Fruit fly (Drosophila melanogaster) whole organism, embryonic: ENCODE data around the gene zen.

Experiments
- Aef1 ChIP-seq: fragments of 200-800 bp; sonication (Bioruptor generic); IDR thresholded peaks from 3 replicates; pipeline ENCODE4 v1.3.6; 2022; ENCODE audit warnings: missing biosample characterization, missing genetic modification characterization
- Awh ChIP-seq: fragments of 200-800 bp; sonication (Bioruptor generic); IDR thresholded peaks from 2 replicates; pipeline ENCODE4, ENCODE4 v1.3.6; 2022; ENCODE audit warnings: missing biosample characterization, missing genetic modification characterization
- Blimp-1 ChIP-seq: fragments of 200-800 bp; sonication (Bioruptor generic); optimal IDR thresholded peaks from 3 replicates; lab custom pipeline; 2018; ENCODE audit warnings: missing biosample characterization, missing genetic modification characterization, mild to moderate bottlenecking, moderate library complexity, missing genetic modification reagents
- CG10267 ChIP-seq: fragments of 200-800 bp; sonication (Bioruptor generic); optimal IDR thresholded peaks from 2 replicates; lab custom pipeline; 2018; ENCODE audit warnings: missing biosample characterization, mild to moderate bottlenecking, missing genetic modification characterization, moderate library complexity
- CG11093 ChIP-seq: fragments of 200-800 bp; sonication (Bioruptor generic); IDR thresholded peaks from 3 replicates; pipeline ENCODE4 v1.3.6; 2022; ENCODE audit warnings: missing biosample characterization, missing genetic modification characterization
- CG11695 ChIP-seq: fragments of 200-800 bp; sonication (Bioruptor generic); IDR thresholded peaks from 3 replicates; pipeline ENCODE4 v1.3.6; 2022; ENCODE audit warnings: missing biosample characterization, missing genetic modification characterization
- CG12769 ChIP-seq: fragments of 200-800 bp; sonication (Bioruptor generic); optimal IDR thresholded peaks from 2 replicates; lab custom pipeline; 2019; ENCODE audit warnings: missing biosample characterization, mild to moderate bottlenecking, missing genetic modification characterization, moderate library complexity
- CG16863 ChIP-seq: fragments of 200-800 bp; sonication (Bioruptor generic); optimal IDR thresholded peaks from 3 replicates; lab custom pipeline; 2016; ENCODE audit warnings: missing biosample characterization, missing genetic modification characterization
- CG17359 ChIP-seq: fragments of 200-800 bp; sonication (Bioruptor generic); optimal IDR thresholded peaks from 3 replicates; lab custom pipeline; 2018; ENCODE audit warnings: missing biosample characterization, mild to moderate bottlenecking, missing genetic modification characterization, moderate library complexity
- CG2116 ChIP-seq: fragments of 200-800 bp; sonication (Bioruptor generic); optimal IDR thresholded peaks from 3 replicates; lab custom pipeline; 2018; ENCODE audit warnings: missing biosample characterization, mild to moderate bottlenecking, missing genetic modification characterization
- CG3163 ChIP-seq: fragments of 200-800 bp; sonication (Bioruptor generic); optimal IDR thresholded peaks from 3 replicates; lab custom pipeline; 2016; ENCODE audit warnings: missing biosample characterization, missing genetic modification characterization
- CG34422 ChIP-seq: fragments of 200-800 bp; sonication (Bioruptor generic); IDR thresholded peaks from 3 replicates; pipeline ENCODE4 v1.3.6; 2022; ENCODE audit warnings: missing biosample characterization, missing genetic modification characterization
- CG3847 ChIP-seq: fragments of 200-800 bp; sonication (Bioruptor generic); IDR thresholded peaks from 2 replicates; pipeline ENCODE4 v1.3.6; 2022; ENCODE audit warnings: missing biosample characterization, missing genetic modification characterization
- CG43689 ChIP-seq: fragments of 200-800 bp; sonication (Bioruptor generic); IDR thresholded peaks from 2 replicates; pipeline ENCODE4 v1.3.6; 2022; ENCODE audit warnings: missing biosample characterization, missing genetic modification characterization
- CG7357 ChIP-seq: fragments of 200-800 bp; sonication (Bioruptor generic); IDR thresholded peaks from 3 replicates; pipeline ENCODE4 v1.3.6; 2022; ENCODE audit warnings: missing biosample characterization, missing genetic modification characterization
- CG7963 ChIP-seq: fragments of 200-800 bp; sonication (Bioruptor generic); IDR thresholded peaks from 3 replicates; pipeline ENCODE4 v1.3.6; 2022; ENCODE audit warnings: missing biosample characterization, missing genetic modification characterization; ENCODE audit not compliant: partially characterized antibody
- CG8765 ChIP-seq: fragments of 200-800 bp; sonication (Bioruptor generic); IDR thresholded peaks from 2 replicates; pipeline ENCODE4 v1.3.6; 2022; ENCODE audit warnings: missing biosample characterization, missing genetic modification characterization
- CTCF ChIP-seq: fragments of 200-800 bp; sonication (Bioruptor generic); optimal IDR thresholded peaks from 2 replicates; lab custom pipeline; 2017; ENCODE audit warnings: missing biosample characterization, mild to moderate bottlenecking, missing genetic modification characterization, moderate library complexity
- Deaf1 ChIP-seq: fragments of 200-800 bp; optimal IDR thresholded peaks from 3 replicates; lab custom pipeline; 2019; ENCODE audit warnings: missing biosample characterization, mild to moderate bottlenecking, missing genetic modification characterization, moderate library complexity
- Drgx ChIP-seq: fragments of 200-800 bp; sonication (Bioruptor generic); IDR thresholded peaks from 2 replicates; pipeline ENCODE4 v1.3.6; 2022; ENCODE audit warnings: missing biosample characterization, missing genetic modification characterization
- Eip74EF ChIP-seq, 2 experiments: fragments of 200-800 bp in 1 of 2; fragments of >200 bp in 1 of 2; sonication (Bioruptor generic) in 1 of 2; optimal IDR thresholded peaks; 2 replicates each; lab custom pipeline; 2017 to 2019; ENCODE audit warnings: missing biosample characterization in 2 of 2, missing genetic modification characterization in 2 of 2, mild to moderate bottlenecking in 1 of 2, moderate library complexity in 1 of 2
- Elba2 ChIP-seq: fragments of 200-800 bp; sonication (Bioruptor generic); optimal IDR thresholded peaks from 3 replicates; lab custom pipeline; 2016; ENCODE audit warnings: missing biosample characterization, missing genetic modification characterization
- Fer1 ChIP-seq: fragments of 200-800 bp; sonication (Bioruptor generic); optimal IDR thresholded peaks from 2 replicates; lab custom pipeline; 2017; ENCODE audit warnings: missing biosample characterization, mild to moderate bottlenecking, missing genetic modification characterization
- Gug ChIP-seq: fragments of 200-800 bp; sonication (Bioruptor generic); IDR thresholded peaks from 4 replicates; pipeline ENCODE4 v1.3.6; 2022; ENCODE audit warnings: missing biosample characterization, missing genetic modification characterization
- HHEX ChIP-seq: fragments of 200-800 bp; sonication (Bioruptor generic); optimal IDR thresholded peaks from 3 replicates; lab custom pipeline; 2017; ENCODE audit warnings: missing biosample characterization, mild to moderate bottlenecking, missing genetic modification characterization, missing genetic modification reagents
- HLH3B ChIP-seq: fragments of 200-800 bp; sonication (Bioruptor generic); IDR thresholded peaks from 2 replicates; pipeline ENCODE4 v1.3.6; 2022; ENCODE audit warnings: missing biosample characterization, missing genetic modification characterization
- Hmr ChIP-seq: fragments of 200-800 bp; sonication (Bioruptor generic); optimal IDR thresholded peaks from 3 replicates; lab custom pipeline; 2017; ENCODE audit warnings: mild to moderate bottlenecking, missing biosample characterization, missing genetic modification reagents, missing genetic modification characterization
- Hr78 ChIP-seq, 2 experiments: fragments of 200-800 bp in 1 of 2; fragments of >200 bp in 1 of 2; sonication (Bioruptor generic) in 1 of 2; optimal IDR thresholded peaks; 2 replicates each; lab custom pipeline; 2017 to 2019; ENCODE audit warnings: missing biosample characterization in 2 of 2, missing genetic modification characterization in 2 of 2, mild to moderate bottlenecking in 1 of 2, moderate library complexity in 1 of 2
- NfI ChIP-seq: fragments of 200-800 bp; sonication (Bioruptor generic); optimal IDR thresholded peaks from 3 replicates; lab custom pipeline; 2018; ENCODE audit warnings: missing biosample characterization, mild to moderate bottlenecking, missing genetic modification characterization, moderate library complexity
- Pdp1 ChIP-seq, 2 experiments: fragments of 200-800 bp; sonication (Bioruptor generic); optimal IDR thresholded peaks; 3 replicates each; lab custom pipeline; 2016; ENCODE audit warnings: missing biosample characterization in 2 of 2, missing genetic modification characterization in 2 of 2, mild to moderate bottlenecking in 1 of 2, moderate library complexity in 1 of 2
- Sox100B ChIP-seq: fragments of 200-800 bp; sonication (Bioruptor generic); optimal IDR thresholded peaks from 3 replicates; lab custom pipeline; 2018; ENCODE audit warnings: missing biosample characterization, mild to moderate bottlenecking, missing genetic modification characterization
- bsh ChIP-seq, 2 experiments: fragments of 200-800 bp; sonication (Bioruptor generic); optimal IDR thresholded peaks; 2 replicates each; lab custom pipeline; 2017 to 2018; ENCODE audit warnings: mild to moderate bottlenecking in 2 of 2, missing biosample characterization in 2 of 2, missing genetic modification characterization in 2 of 2, moderate library complexity in 1 of 2
- chm ChIP-seq: fragments of 200-800 bp; sonication (Bioruptor generic); IDR thresholded peaks from 2 replicates; pipeline ENCODE4 v1.3.6; 2022; ENCODE audit warnings: missing biosample characterization, missing genetic modification characterization
- chn ChIP-seq: fragments of 200-800 bp; sonication (Bioruptor generic); optimal IDR thresholded peaks from 2 replicates; lab custom pipeline; 2016; ENCODE audit warnings: missing biosample characterization, missing genetic modification characterization
- gce ChIP-seq: fragments of 200-800 bp; sonication (Bioruptor generic); IDR thresholded peaks from 3 replicates; pipeline ENCODE4 v1.3.6; 2022; ENCODE audit warnings: missing biosample characterization, missing genetic modification characterization
- gfzf ChIP-seq: fragments of 200-800 bp; sonication (Bioruptor generic); optimal IDR thresholded peaks from 2 replicates; lab custom pipeline; 2016; ENCODE audit warnings: missing biosample characterization, mild to moderate bottlenecking, missing genetic modification characterization, moderate library complexity
- jing ChIP-seq: fragments of 200-800 bp; sonication (Bioruptor generic); optimal IDR thresholded peaks from 2 replicates; lab custom pipeline; 2018; ENCODE audit warnings: missing biosample characterization, mild to moderate bottlenecking, missing genetic modification characterization
- mirr ChIP-seq: fragments of 200-800 bp; sonication (Bioruptor generic); optimal IDR thresholded peaks from 3 replicates; lab custom pipeline; 2018; ENCODE audit warnings: missing biosample characterization, mild to moderate bottlenecking, missing genetic modification characterization
- nom ChIP-seq: fragments of 200-800 bp; sonication (Bioruptor generic); optimal IDR thresholded peaks from 2 replicates; lab custom pipeline; 2017; ENCODE audit warnings: missing biosample characterization, missing genetic modification characterization, mild to moderate bottlenecking, moderate library complexity, missing genetic modification reagents
- pb ChIP-seq: fragments of 200-800 bp; sonication (Bioruptor generic); optimal IDR thresholded peaks from 3 replicates; lab custom pipeline; 2016; ENCODE audit warnings: missing biosample characterization, missing genetic modification characterization
- schlank ChIP-seq: fragments of 200-800 bp; sonication (Bioruptor generic); optimal IDR thresholded peaks from 2 replicates; lab custom pipeline; 2018; ENCODE audit warnings: missing biosample characterization, mild to moderate bottlenecking, missing genetic modification characterization
- sima ChIP-seq: fragments of 200-800 bp; sonication (Bioruptor generic); optimal IDR thresholded peaks from 2 replicates; lab custom pipeline; 2016; ENCODE audit warnings: missing biosample characterization, missing genetic modification characterization
- sob ChIP-seq: fragments of 200-800 bp; sonication (Bioruptor generic); IDR thresholded peaks from 2 replicates; pipeline ENCODE4 v1.3.6; 2022; ENCODE audit warnings: missing biosample characterization, missing genetic modification characterization
- sr ChIP-seq: fragments of 200-800 bp; sonication (Bioruptor generic); IDR thresholded peaks from 3 replicates; pipeline ENCODE4 v1.3.6; 2022; ENCODE audit warnings: missing biosample characterization, missing genetic modification characterization
- stc ChIP-seq: fragments of 200-800 bp; sonication (Bioruptor generic); IDR thresholded peaks from 2 replicates; pipeline ENCODE4 v1.3.6; 2022; ENCODE audit warnings: missing biosample characterization, missing genetic modification characterization
- ttk ChIP-seq: fragments of 200-800 bp; sonication (Bioruptor generic); IDR thresholded peaks from 2 replicates; pipeline ENCODE4 v2.1.2; 2022; ENCODE audit warnings: missing biosample characterization, missing genetic modification characterization
- unpg ChIP-seq: fragments of 200-800 bp; sonication (Bioruptor generic); optimal IDR thresholded peaks from 3 replicates; lab custom pipeline; 2018; ENCODE audit warnings: missing biosample characterization, mild to moderate bottlenecking, missing genetic modification characterization, moderate library complexity
- wor ChIP-seq: fragments of 200-800 bp; sonication (Bioruptor generic); IDR thresholded peaks from 2 replicates; pipeline ENCODE4 v1.3.6; 2022; ENCODE audit warnings: missing biosample characterization, missing genetic modification characterization
- z ChIP-seq: fragments of 200-800 bp; sonication (Bioruptor generic); IDR thresholded peaks from 3 replicates; pipeline ENCODE4 v1.3.6; 2022; ENCODE audit warnings: missing biosample characterization, missing genetic modification characterization
- zf30C ChIP-seq: fragments of 200-800 bp; sonication (Bioruptor generic); optimal IDR thresholded peaks from 3 replicates; lab custom pipeline; 2018; ENCODE audit warnings: missing biosample characterization, mild to moderate bottlenecking, missing genetic modification characterization

zen gene

DNA sequence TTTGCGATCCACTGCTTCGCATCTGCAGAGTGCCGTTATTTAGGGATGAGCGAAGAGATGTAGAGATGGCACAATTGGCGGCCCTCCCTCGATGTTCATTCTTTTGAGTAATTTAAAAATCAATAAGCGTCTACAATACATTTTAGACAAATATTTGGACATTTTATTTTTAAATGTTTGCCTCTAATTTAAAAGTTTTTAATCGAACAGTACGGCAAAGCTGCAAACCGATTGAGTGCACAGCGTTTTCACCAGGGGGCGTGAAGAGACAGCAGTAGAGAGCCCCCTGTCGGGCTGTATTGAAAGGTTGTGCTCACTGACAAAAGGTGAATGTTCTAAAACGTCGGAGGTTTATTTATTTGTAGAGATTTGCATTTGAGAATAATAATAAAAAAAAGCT is 5.4 kb upstream of the zen start, which contains the start of gene bcd (continued):
- TF ChIP-seq zf30C (peak; percentile 32), Hmr (peak; percentile 78), CG7357 (GFP tag; lab: Robert Waterston, UW) (peak; percentile 58; the same call in 1 of the 3 replicates), jing (GFP tag; lab: Kevin White, UChicago) (peak; percentile 58), stc (0 out of 2 replicates have a peak, but pooled peaks have one; percentile 27), CTCF (GFP tag; lab: Kevin White, UChicago) (peak; percentile 99), CG12769 (no peak), Hr78 (GFP tag; optimal IDR thresholded peaks at IDR 0.05; lab: Kevin White, UChicago) (no peak), HHEX (GFP tag; lab: Kevin White, UChicago) (peak; percentile 25), chm (GFP tag; lab: Robert Waterston, UW) (peak; percentile 82; the same call in 1 of the 2 replicates), bsh (GFP tag; optimal IDR thresholded peaks at IDR 0.05; lab: Kevin White, UChicago) (peak in 1 of 2 experiments; percentile 68), chn (peak; percentile 81), schlank (tag; lab: Kevin White, UChicago) (no peak), sima (peak; percentile 0), Elba2 (GFP tag; lab: Kevin White, UChicago) (peak; percentile 52), nom (GFP tag; lab: Kevin White, UChicago) (no peak), Blimp-1 (GFP tag; lab: Kevin White, UChicago) (peak; percentile 61), z (GFP tag; lab: Robert Waterston, UW) (no peak), CG3847 (GFP tag; lab: Robert Waterston, UW) (peak; percentile 75), ttk (peak; percentile 76), HLH3B (peak; percentile 63), CG34422 (GFP tag; lab: Robert Waterston, UW) (peak; percentile 80), Sox100B (GFP tag; lab: Kevin White, UChicago) (peak; percentile 43), Aef1 (GFP tag; lab: Robert Waterston, UW) (peak; percentile 74), unpg (peak; percentile 72), pb (peak; percentile 65), CG10267 (tag; lab: Kevin White, UChicago) (peak; percentile 72), Eip74EF (GFP tag; optimal IDR thresholded peaks at IDR 0.05; lab: Kevin White, UChicago) (no peak), CG8765 (GFP tag; lab: Robert Waterston, UW) (peak; percentile 66), CG11093 (peak; percentile 72; the same call in 1 of the 3 replicates), Awh (GFP tag; lab: Robert Waterston, UW) (peak; percentile 81), CG11695 (GFP tag; lab: Robert Waterston, UW) (peak; percentile 19; the same call in 1 of the 3 replicates), sob (GFP tag; lab: Robert Waterston, UW) (peak; percentile 84), CG3163 (GFP tag; lab: Kevin White, UChicago) (peak; percentile 49), CG43689 (0 out of 2 replicates have a peak, but pooled peaks have one; percentile 56), Fer1 (no peak), sr (GFP tag; lab: Robert Waterston, UW) (peak; percentile 40; the same call in 1 of the 3 replicates), NfI (GFP tag; lab: Kevin White, UChicago) (peak; percentile 80), wor (GFP tag; lab: Robert Waterston, UW) (peak; percentile 67), Drgx (peak; percentile 57), gfzf (peak; percentile 13), CG17359 (tag; lab: Kevin White, UChicago) (peak; percentile 74), gce (GFP tag; lab: Robert Waterston, UW) (peak; percentile 78; the same call in 1 of the 3 replicates), Pdp1 (GFP tag; optimal IDR thresholded peaks at IDR 0.05; lab: Kevin White, UChicago) (peak in 1 of 2 experiments; percentile 75), Gug (GFP tag; lab: Robert Waterston, UW) (peak; percentile 84), CG2116 (GFP tag; lab: Kevin White, UChicago) (peak; percentile 52), CG7963 (GFP tag; lab: Robert Waterston, UW) (no peak), Deaf1 (tag; lab: Kevin White, UChicago) (peak; percentile 26), mirr (GFP tag; lab: Kevin White, UChicago) (no peak), CG16863 (GFP tag; lab: Kevin White, UChicago) (peak; percentile 75)
